Worm (Caenorhabditis elegans): ENCODE data around the gene B0513.4.

The B0513.4 gene

ce11 chrIV:13887408-13888163 lies 7.6 kb downstream of the B0513.4 start, which contains the start of gene lin-66 (continued):
- TF ChIP-seq mdl-1 (tag; optimal IDR thresholded peaks at IDR 0.05) (peak in 1 of 2 experiments; percentile 90), Y116A8C.19 (tag; optimal IDR thresholded peaks at IDR 0.05; ENCODE audit: borderline replicate concordance) (no peak), unc-62 (GFP tag; optimal IDR thresholded peaks at IDR 0.05) (no peak), xbp-1 (tag; optimal IDR thresholded peaks at IDR 0.05) (peak; percentile 76), skn-1 (tag; optimal IDR thresholded peaks at IDR 0.05) (peak; percentile 56), egl-27 (tag; optimal IDR thresholded peaks at IDR 0.05) (peak in 1 of 2 experiments; percentile 44), ztf-11 (tag; optimal IDR thresholded peaks at IDR 0.05) (peak in 1 of 2 experiments; percentile 74), unc-130 (tag; optimal IDR thresholded peaks at IDR 0.05) (peak; percentile 51), ceh-82 (tag; optimal IDR thresholded peaks at IDR 0.05) (peak; percentile 73 to 89 (median 80)), dsc-1 (tag; optimal IDR thresholded peaks at IDR 0.05) (peak; percentile 75), nhr-90 (tag; optimal IDR thresholded peaks at IDR 0.05; ENCODE audit: poor library complexity) (peak; percentile 59), elt-3 (tag; optimal IDR thresholded peaks at IDR 0.05) (peak in 3 of 6 experiments; percentile 3 to 53 (median 13)), pqm-1 (tag; optimal IDR thresholded peaks at IDR 0.05) (no peak), isw-1 (GFP tag; IDR thresholded peaks at IDR 0.05) (peak; percentile 80), mep-1 (tag; optimal IDR thresholded peaks at IDR 0.05) (peak; percentile 41), hlh-4 (tag; optimal IDR thresholded peaks at IDR 0.05) (no peak), C34B4.2 (tag; optimal IDR thresholded peaks at IDR 0.05) (no peak), fkh-10 (GFP tag; optimal IDR thresholded peaks at IDR 0.05) (peak; percentile 61), grh-1 (GFP tag; IDR thresholded peaks at IDR 0.05) (peak; percentile 36; the same call in 1 of the 2 replicates), hpl-2 (GFP tag; optimal IDR thresholded peaks at IDR 0.05) (peak; percentile 78), ztf-4 (tag; optimal IDR thresholded peaks at IDR 0.05) (no peak), efl-1 (optimal IDR thresholded peaks at IDR 0.05) (peak; percentile 71 to 81), efl-1 (GFP tag; optimal IDR thresholded peaks at IDR 0.05 in 1 of 2) (peak; percentile 24 to 92), blmp-1 (tag; optimal IDR thresholded peaks at IDR 0.05) (peak; percentile 73), lin-13 (GFP tag; optimal IDR thresholded peaks at IDR 0.05) (peak; percentile 78), snpc-4 (tag; optimal IDR thresholded peaks at IDR 0.05) (peak; percentile 33), ets-5 (GFP tag; IDR thresholded peaks at IDR 0.05) (no peak), swsn-7 (tag; optimal IDR thresholded peaks at IDR 0.05) (peak; percentile 92), nhr-19 (GFP tag; conservative IDR thresholded peaks at IDR 0.05) (peak; percentile 78), sox-4 (tag; optimal IDR thresholded peaks at IDR 0.05) (peak; percentile 77), lir-3 (tag; optimal IDR thresholded peaks at IDR 0.05; ENCODE audit: poor library complexity) (peak; percentile 62), vab-15 (tag; optimal IDR thresholded peaks at IDR 0.05) (peak; percentile 23), efl-3 (GFP tag; optimal IDR thresholded peaks at IDR 0.05) (no peak), nhr-237 (tag; optimal IDR thresholded peaks at IDR 0.05) (no peak), pax-3 (tag; optimal IDR thresholded peaks at IDR 0.05) (peak; percentile 70), egl-13 (tag; optimal IDR thresholded peaks at IDR 0.05) (peak; percentile 77)

- TF ChIP-seq alr-1 (tag; optimal IDR thresholded peaks at IDR 0.05; ENCODE audit: borderline replicate concordance) (peak; percentile 72), skn-1 (tag; optimal IDR thresholded peaks at IDR 0.05) (no peak)
Observed at ce11 chrIV:13888164-13888518, 8.2 kb downstream of the B0513.4 start.

ce11 chrIV:13893103-13893502 lies 13.2 kb downstream of the B0513.4 start:
- TF ChIP-seq hlh-17 (GFP tag; optimal IDR thresholded peaks at IDR 0.05; ENCODE audit: borderline replicate concordance) (no peak), nhr-71 (tag; optimal IDR thresholded peaks at IDR 0.05) (peak; percentile 30), ceh-82 (tag; optimal IDR thresholded peaks at IDR 0.05) (peak in 1 of 3 experiments; percentile 17), elt-3 (tag; optimal IDR thresholded peaks at IDR 0.05) (no peak), nhr-85 (tag) (peak; percentile 63), snpc-4 (tag; optimal IDR thresholded peaks at IDR 0.05) (peak; percentile 97), tlp-1 (tag; optimal IDR thresholded peaks at IDR 0.05) (no peak), ceh-90 (tag; optimal IDR thresholded peaks at IDR 0.05) (no peak), nhr-237 (tag; optimal IDR thresholded peaks at IDR 0.05) (no peak), efl-1 (optimal IDR thresholded peaks at IDR 0.05) (peak in 1 of 2 experiments; percentile 7), efl-1 (GFP tag; optimal IDR thresholded peaks at IDR 0.05 in 1 of 2) (peak in 1 of 2 experiments; percentile 88), isw-1 (GFP tag; IDR thresholded peaks at IDR 0.05) (no peak), fos-1 (tag; optimal IDR thresholded peaks at IDR 0.05) (no peak), nhr-47 (tag; optimal IDR thresholded peaks at IDR 0.05) (peak; percentile 15), swsn-7 (tag; optimal IDR thresholded peaks at IDR 0.05) (peak; percentile 1), zag-1 (tag; optimal IDR thresholded peaks at IDR 0.05) (no peak), snu-23 (GFP tag; optimal IDR thresholded peaks at IDR 0.05) (peak; percentile 16), lin-14 (GFP tag; optimal IDR thresholded peaks at IDR 0.05) (no peak)
